Worm (Caenorhabditis elegans): ENCODE data around the gene clec-83.

DNA sequence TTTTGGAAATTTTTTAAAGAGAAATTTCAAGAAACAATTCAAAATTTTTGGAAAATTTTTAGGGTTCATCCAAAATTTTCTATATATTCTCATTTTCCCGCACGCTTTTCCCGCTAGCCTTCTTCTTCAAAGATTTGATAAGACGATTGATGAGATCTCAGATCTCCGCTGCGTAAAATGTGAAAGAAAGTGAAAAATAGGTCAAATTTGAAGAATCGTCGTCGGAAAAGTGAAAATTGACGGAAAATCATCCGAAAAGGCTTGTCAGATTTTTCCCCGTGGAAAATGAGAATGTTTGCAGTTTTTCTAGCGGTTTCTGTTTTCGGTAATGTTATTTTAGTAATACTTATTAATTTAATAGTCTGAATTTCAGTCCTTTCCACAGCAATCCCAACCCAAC is 32.1 kb downstream of the clec-83 start, which contains the start of gene Y54G2A.76:
- TF ChIP-seq Y22D7AL.16 (tag; optimal IDR thresholded peaks at IDR 0.05) (no peak), ets-4 (tag; optimal IDR thresholded peaks at IDR 0.05) (no peak), unc-55 (GFP tag; optimal IDR thresholded peaks at IDR 0.05) (no peak), nfya-1 (tag; optimal IDR thresholded peaks at IDR 0.05) (no peak), ceh-30 (tag; optimal IDR thresholded peaks at IDR 0.05) (no peak), ceh-34 (tag; optimal IDR thresholded peaks at IDR 0.05) (no peak)

All from whole organism, late embryonic.